Fruit fly (Drosophila melanogaster): Measurements from ENCODE around the gene Pcif1.

DNA sequence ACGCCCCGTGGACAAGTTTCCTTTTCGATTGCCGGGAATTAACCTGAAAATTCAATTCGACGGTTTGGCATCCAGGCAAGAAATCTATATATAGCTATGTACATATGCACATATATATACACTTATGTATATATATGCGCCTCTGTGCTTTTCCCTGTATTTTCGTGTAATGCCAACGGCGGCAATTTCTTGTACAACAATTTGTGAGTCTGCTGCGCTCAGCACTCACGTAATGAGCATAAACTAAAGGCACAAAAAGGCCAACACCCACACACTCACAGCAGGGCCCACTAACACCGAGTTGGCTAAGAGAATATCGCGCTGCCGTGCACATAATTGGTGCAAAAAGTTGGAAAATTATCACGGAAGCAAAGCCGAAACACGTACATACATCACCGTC lies 24.5 kb downstream of the Pcif1 start:
- TF ChIP-seq CG7045 (GFP tag; optimal IDR thresholded peaks at IDR 0.05) (no peak), CG1620 (GFP tag; optimal IDR thresholded peaks at IDR 0.05) (no peak), kay (GFP tag; ENCODE audit: borderline replicate concordance) (no peak), bab1 (GFP tag; optimal IDR thresholded peaks at IDR 0.05) (no peak), Clk (GFP tag; optimal IDR thresholded peaks at IDR 0.05) (no peak), Crg-1 (GFP tag; optimal IDR thresholded peaks at IDR 0.05) (no peak), Mnt (GFP tag; optimal IDR thresholded peaks at IDR 0.05) (no peak), CG5204 (GFP tag; optimal IDR thresholded peaks at IDR 0.05) (no peak), ovo (GFP tag; optimal IDR thresholded peaks at IDR 0.05) (no peak), toe (GFP tag; optimal IDR thresholded peaks at IDR 0.05) (no peak), cnc (optimal IDR thresholded peaks at IDR 0.05) (no peak), cic (GFP tag; optimal IDR thresholded peaks at IDR 0.05) (no peak)

Data from whole organism, adult.